Fruit fly (Drosophila melanogaster) whole organism, embryonic: Measurements from ENCODE around the gene Hr78.

Source experiments
- Adf1 ChIP-seq: fragments of 200-800 bp; sonication (Bioruptor generic); IDR thresholded peaks from 2 replicates; pipeline ENCODE4 v1.3.6; 2022; ENCODE audit warnings: missing biosample characterization, missing genetic modification characterization
- Bdp1 ChIP-seq: fragments of 200-800 bp; sonication (Bioruptor generic); optimal IDR thresholded peaks from 3 replicates; lab custom pipeline; 2016; ENCODE audit warnings: missing biosample characterization, missing genetic modification characterization
- CG10267 ChIP-seq: fragments of 200-800 bp; sonication (Bioruptor generic); optimal IDR thresholded peaks from 2 replicates; lab custom pipeline; 2018; ENCODE audit warnings: missing biosample characterization, mild to moderate bottlenecking, missing genetic modification characterization, moderate library complexity
- CG10462 ChIP-seq: fragments of 200-800 bp; sonication (Bioruptor generic); optimal IDR thresholded peaks from 2 replicates; lab custom pipeline; 2016; ENCODE audit warnings: missing biosample characterization, missing genetic modification characterization
- CG12236 ChIP-seq: fragments of 200-800 bp; sonication (Bioruptor generic); optimal IDR thresholded peaks from 2 replicates; lab custom pipeline; 2016; ENCODE audit warnings: missing biosample characterization, missing genetic modification characterization
- CG1233 ChIP-seq: fragments of 200-800 bp; sonication (Bioruptor generic); optimal IDR thresholded peaks from 4 replicates; lab custom pipeline; 2018; ENCODE audit warnings: missing biosample characterization, mild to moderate bottlenecking, missing genetic modification characterization
- CG13624 ChIP-seq: fragments of 200-800 bp; sonication (Bioruptor generic); optimal IDR thresholded peaks from 2 replicates; lab custom pipeline; 2016; ENCODE audit warnings: missing biosample characterization, missing genetic modification characterization
- CG13894 ChIP-seq: fragments of 200-800 bp; sonication (Bioruptor generic); optimal IDR thresholded peaks from 3 replicates; lab custom pipeline; 2018; ENCODE audit warnings: missing biosample characterization, mild to moderate bottlenecking, missing genetic modification characterization, moderate library complexity
- CG16815 ChIP-seq: fragments of 200-800 bp; sonication (Bioruptor generic); optimal IDR thresholded peaks from 3 replicates; lab custom pipeline; 2017; ENCODE audit warnings: missing biosample characterization, mild to moderate bottlenecking, missing genetic modification characterization
- CG1832 ChIP-seq: fragments of 200-800 bp; sonication (Bioruptor generic); optimal IDR thresholded peaks from 2 replicates; lab custom pipeline; 2017; ENCODE audit warnings: missing biosample characterization, mild to moderate bottlenecking, missing genetic modification characterization, inconsistent platforms
- CG18764 ChIP-seq: fragments of 200-800 bp; sonication (Bioruptor generic); optimal IDR thresholded peaks from 3 replicates; lab custom pipeline; 2016; ENCODE audit warnings: missing biosample characterization, missing genetic modification characterization
- CG2116 ChIP-seq: fragments of 200-800 bp; sonication (Bioruptor generic); optimal IDR thresholded peaks from 3 replicates; lab custom pipeline; 2018; ENCODE audit warnings: missing biosample characterization, mild to moderate bottlenecking, missing genetic modification characterization
- CG2875 ChIP-seq: fragments of 200-800 bp; sonication (Bioruptor generic); optimal IDR thresholded peaks from 2 replicates; lab custom pipeline; 2017; ENCODE audit warnings: missing biosample characterization, mild to moderate bottlenecking, missing genetic modification characterization, missing genetic modification reagents
- CG32532 ChIP-seq: fragments of 200-800 bp; sonication (Bioruptor generic); IDR thresholded peaks from 2 replicates; pipeline ENCODE4 v1.3.6; 2022; ENCODE audit warnings: missing biosample characterization, missing genetic modification characterization
- CG4328 ChIP-seq: fragments of 200-800 bp; sonication (Bioruptor generic); optimal IDR thresholded peaks from 3 replicates; lab custom pipeline; 2017; ENCODE audit warnings: missing biosample characterization, missing genetic modification reagents, missing genetic modification characterization
- CG7372 ChIP-seq: fragments of 200-800 bp; sonication (Bioruptor generic); IDR thresholded peaks from 2 replicates; pipeline ENCODE4 v1.3.6; 2022; ENCODE audit warnings: missing biosample characterization, missing genetic modification characterization
- CG8281 ChIP-seq: fragments of 200-800 bp; sonication (Bioruptor generic); optimal IDR thresholded peaks from 2 replicates; lab custom pipeline; 2018; ENCODE audit warnings: missing biosample characterization, mild to moderate bottlenecking, missing genetic modification characterization, moderate library complexity
- CG8359 ChIP-seq: fragments of 200-800 bp; sonication (Bioruptor generic); optimal IDR thresholded peaks from 2 replicates; lab custom pipeline; 2017; ENCODE audit warnings: missing biosample characterization, mild to moderate bottlenecking, missing genetic modification characterization, borderline replicate concordance
- CG8944 ChIP-seq: fragments of 200-800 bp; sonication (Bioruptor generic); optimal IDR thresholded peaks from 3 replicates; lab custom pipeline; 2016; ENCODE audit warnings: missing biosample characterization, missing genetic modification characterization
- Dad ChIP-seq: fragments of 200-800 bp; sonication (Bioruptor generic); optimal IDR thresholded peaks from 3 replicates; lab custom pipeline; 2016; ENCODE audit warnings: missing biosample characterization, missing genetic modification characterization
- Doc2 ChIP-seq: fragments of 200-800 bp; sonication (Bioruptor generic); IDR thresholded peaks from 2 replicates; pipeline ENCODE4 v1.3.6; 2022; ENCODE audit warnings: missing biosample characterization, missing genetic modification characterization
- Dref ChIP-seq: fragments of 200-800 bp; sonication (Bioruptor generic); IDR thresholded peaks from 2 replicates; pipeline ENCODE4 v1.3.6; 2022; ENCODE audit warnings: missing biosample characterization, missing genetic modification characterization
- Fer1 ChIP-seq: fragments of 200-800 bp; sonication (Bioruptor generic); optimal IDR thresholded peaks from 2 replicates; lab custom pipeline; 2017; ENCODE audit warnings: missing biosample characterization, mild to moderate bottlenecking, missing genetic modification characterization
- GATAe ChIP-seq: fragments of 200-800 bp; sonication (Bioruptor generic); conservative IDR thresholded peaks from 2 replicates; pipeline ENCODE4 v1.3.6; 2022; ENCODE audit warnings: missing biosample characterization, missing genetic modification characterization
- Hmx ChIP-seq: fragments of 200-800 bp; sonication (Bioruptor generic); optimal IDR thresholded peaks from 2 replicates; lab custom pipeline; 2016; ENCODE audit warnings: missing biosample characterization, missing genetic modification characterization
- NFAT ChIP-seq: fragments of 200-800 bp; sonication (Bioruptor generic); IDR thresholded peaks from 2 replicates; pipeline ENCODE4 v1.3.6; 2022; ENCODE audit warnings: missing biosample characterization, missing genetic modification characterization
- Trl ChIP-seq, 3 experiments: fragments of >200 bp in 2 of 3; fragments of 200-800 bp in 1 of 3; sonication (Bioruptor generic) in 1 of 3; optimal IDR thresholded peaks; 2 replicates in 1 of 3; 3 replicates in 2 of 3; lab custom pipeline; 2016 to 2017; ENCODE audit warnings: missing biosample characterization in 1 of 3, missing genetic modification characterization in 1 of 3
- Xbp1 ChIP-seq: fragments of 200-800 bp; sonication (Bioruptor generic); optimal IDR thresholded peaks from 3 replicates; lab custom pipeline; 2016; ENCODE audit warnings: missing biosample characterization, mild to moderate bottlenecking, missing genetic modification characterization
- al ChIP-seq: fragments of 200-800 bp; sonication (Bioruptor generic); IDR thresholded peaks from 2 replicates; pipeline ENCODE4 v1.3.6; 2022; ENCODE audit warnings: missing biosample characterization, missing genetic modification characterization
- az2 ChIP-seq: fragments of 200-800 bp; sonication (Bioruptor generic); optimal IDR thresholded peaks from 3 replicates; lab custom pipeline; 2016; ENCODE audit warnings: missing biosample characterization, missing genetic modification characterization
- chinmo ChIP-seq: fragments of 200-800 bp; sonication (Bioruptor generic); IDR thresholded peaks from 4 replicates; pipeline ENCODE4 v1.3.6; 2022; ENCODE audit warnings: missing biosample characterization, missing genetic modification characterization; ENCODE audit not compliant: partially characterized antibody
- chm ChIP-seq: fragments of 200-800 bp; sonication (Bioruptor generic); IDR thresholded peaks from 2 replicates; pipeline ENCODE4 v1.3.6; 2022; ENCODE audit warnings: missing biosample characterization, missing genetic modification characterization
- crp ChIP-seq, 2 experiments: fragments of 200-800 bp; sonication (Bioruptor generic); optimal IDR thresholded peaks; 2 replicates in 1 of 2; 3 replicates in 1 of 2; lab custom pipeline; 2017; ENCODE audit warnings: missing biosample characterization in 2 of 2, missing genetic modification characterization in 2 of 2, mild to moderate bottlenecking in 1 of 2, moderate library complexity in 1 of 2
- cwo ChIP-seq: fragments of 200-800 bp; sonication (Bioruptor generic); optimal IDR thresholded peaks from 3 replicates; lab custom pipeline; 2017; ENCODE audit warnings: missing biosample characterization, missing genetic modification characterization, mild to moderate bottlenecking, moderate library complexity, missing genetic modification reagents
- dysf ChIP-seq: fragments of 200-800 bp; sonication (Bioruptor generic); IDR thresholded peaks from 3 replicates; pipeline ENCODE4 v1.3.6; 2022; ENCODE audit warnings: missing biosample characterization, missing genetic modification characterization
- gcm2 ChIP-seq: fragments of 200-800 bp; sonication (Bioruptor generic); optimal IDR thresholded peaks from 2 replicates; lab custom pipeline; 2016; ENCODE audit warnings: missing biosample characterization, missing genetic modification characterization
- gsb ChIP-seq: fragments of 200-800 bp; sonication (Bioruptor generic); IDR thresholded peaks from 2 replicates; pipeline ENCODE4 v1.3.6; 2022; ENCODE audit warnings: missing biosample characterization, missing genetic modification characterization
- gsb-n ChIP-seq: fragments of 200-800 bp; sonication (Bioruptor generic); optimal IDR thresholded peaks from 3 replicates; lab custom pipeline; 2018; ENCODE audit warnings: missing biosample characterization, mild to moderate bottlenecking, missing genetic modification characterization
- ken ChIP-seq: fragments of 200-800 bp; sonication (Bioruptor generic); IDR thresholded peaks from 3 replicates; pipeline ENCODE4 v1.3.6; 2022; ENCODE audit warnings: missing biosample characterization, missing genetic modification characterization
- klu ChIP-seq: fragments of 200-800 bp; sonication (Bioruptor generic); IDR thresholded peaks from 2 replicates; pipeline ENCODE4 v1.3.6; 2022; ENCODE audit warnings: missing biosample characterization, missing genetic modification characterization
- lbe ChIP-seq: fragments of 200-800 bp; sonication (Bioruptor generic); optimal IDR thresholded peaks from 2 replicates; lab custom pipeline; 2016; ENCODE audit warnings: missing biosample characterization, mild to moderate bottlenecking, missing genetic modification characterization
- nerfin-1 ChIP-seq: fragments of 200-800 bp; sonication (Bioruptor generic); optimal IDR thresholded peaks from 3 replicates; lab custom pipeline; 2019; ENCODE audit warnings: missing biosample characterization, mild to moderate bottlenecking, missing genetic modification characterization, moderate library complexity
- nerfin-2 ChIP-seq: fragments of 200-800 bp; sonication (Bioruptor generic); IDR thresholded peaks from 2 replicates; pipeline ENCODE4 v1.3.6; 2022; ENCODE audit warnings: missing biosample characterization, missing genetic modification characterization; ENCODE audit not compliant: partially characterized antibody
- oc ChIP-seq: fragments of 200-800 bp; sonication (Bioruptor generic); optimal IDR thresholded peaks from 2 replicates; lab custom pipeline; 2018; ENCODE audit warnings: missing biosample characterization, mild to moderate bottlenecking, missing genetic modification characterization, moderate library complexity
- onecut ChIP-seq: fragments of 200-800 bp; sonication (Bioruptor generic); IDR thresholded peaks from 2 replicates; pipeline ENCODE4 v1.3.6; 2022; ENCODE audit warnings: missing biosample characterization, missing genetic modification characterization
- otp ChIP-seq: fragments of 200-800 bp; sonication (Bioruptor generic); IDR thresholded peaks from 3 replicates; pipeline ENCODE4, ENCODE4 v1.3.6; 2022; ENCODE audit warnings: missing biosample characterization, missing genetic modification characterization
- pfk ChIP-seq: fragments of 200-800 bp; sonication (Bioruptor generic); optimal IDR thresholded peaks from 2 replicates; lab custom pipeline; 2018; ENCODE audit warnings: missing biosample characterization, mild to moderate bottlenecking, missing genetic modification characterization, moderate library complexity
- pnt ChIP-seq: fragments of 200-800 bp; sonication (Bioruptor generic); optimal IDR thresholded peaks from 3 replicates; lab custom pipeline; 2016; ENCODE audit warnings: missing biosample characterization, missing genetic modification characterization
- tap ChIP-seq: fragments of 200-800 bp; optimal IDR thresholded peaks from 3 replicates; lab custom pipeline; 2019; ENCODE audit warnings: missing biosample characterization, mild to moderate bottlenecking, missing genetic modification characterization, moderate library complexity
- usp ChIP-seq: fragments of >200 bp; optimal IDR thresholded peaks from 2 replicates; lab custom pipeline; 2017; ENCODE audit warnings: missing biosample characterization, missing genetic modification characterization
- zfh1 ChIP-seq: fragments of 200-800 bp; sonication (Bioruptor generic); IDR thresholded peaks from 3 replicates; pipeline ENCODE4 v1.3.6; 2022; ENCODE audit warnings: missing biosample characterization, missing genetic modification characterization

Gene Hr78

DNA sequence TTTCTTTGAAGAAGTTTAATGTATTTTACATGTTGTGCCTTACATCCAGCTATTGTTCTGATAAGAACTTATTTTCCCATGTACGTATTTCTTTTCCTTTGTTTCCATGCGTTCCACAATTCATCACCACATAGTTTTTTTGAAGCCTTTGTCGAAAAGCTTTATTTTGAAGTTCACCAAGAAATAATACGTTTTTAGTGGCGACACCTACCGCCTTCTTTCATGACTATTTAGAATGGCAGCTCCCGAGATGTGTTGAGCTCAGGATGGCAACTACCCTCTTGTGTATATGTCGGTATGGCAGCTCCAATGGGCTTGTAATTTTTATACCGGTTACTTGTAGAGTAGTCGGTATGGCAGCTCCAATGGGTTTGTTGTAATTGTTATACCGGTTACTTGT, 13.5 kb downstream of the Hr78 start (continued):
- TF ChIP-seq al (GFP tag; lab: Robert Waterston, UW) = no peak
- TF ChIP-seq usp (GFP tag; lab: Kevin White, UChicago) = no peak
- peak; percentile 76 for TF ChIP-seq pfk (GFP tag; lab: Kevin White, UChicago)
- no peak for TF ChIP-seq GATAe (GFP tag; lab: Robert Waterston, UW)
- peak; percentile 47; the same call in 1 of the 4 replicates for TF ChIP-seq chinmo (GFP tag; lab: Robert Waterston, UW)
- TF ChIP-seq CG4328 = no peak
- TF ChIP-seq Dad (GFP tag; lab: Kevin White, UChicago) = peak; percentile 34
- no peak for TF ChIP-seq gsb (GFP tag; lab: Robert Waterston, UW)
- no peak for TF ChIP-seq CG18764 (GFP tag; lab: Kevin White, UChicago)
- TF ChIP-seq CG32532 = peak; percentile 56; the same call in 1 of the 2 replicates
- TF ChIP-seq pnt (GFP tag; lab: Kevin White, UChicago) = peak; percentile 26
- TF ChIP-seq CG13894 (tag; lab: Kevin White, UChicago) = no peak
- no peak for TF ChIP-seq CG12236 (GFP tag; lab: Kevin White, UChicago)
- TF ChIP-seq CG10267 (tag; lab: Kevin White, UChicago) = peak; percentile 79
- no peak for TF ChIP-seq otp (GFP tag; lab: Robert Waterston, UW)
- no peak for TF ChIP-seq Dref (GFP tag; lab: Robert Waterston, UW)
- no peak for TF ChIP-seq Doc2 (GFP tag; lab: Robert Waterston, UW)
- no peak for TF ChIP-seq CG8359 (GFP tag; lab: Kevin White, UChicago)
- no peak for TF ChIP-seq klu (GFP tag; lab: Robert Waterston, UW)
- no peak for TF ChIP-seq CG8281
- TF ChIP-seq CG10462 (GFP tag; lab: Kevin White, UChicago) = no peak
- peak; percentile 53 for TF ChIP-seq Fer1 (GFP tag; lab: Kevin White, UChicago)
- no peak for TF ChIP-seq chm
- no peak for TF ChIP-seq nerfin-2 (GFP tag; lab: Robert Waterston, UW)
- TF ChIP-seq CG2116 (GFP tag; lab: Kevin White, UChicago) = peak; percentile 68
- TF ChIP-seq Bdp1 (GFP tag; lab: Kevin White, UChicago) = no peak
- no peak for TF ChIP-seq gsb-n
- no peak for TF ChIP-seq tap (tag; lab: Kevin White, UChicago)
- 0 out of 2 replicates have a peak, but pooled peaks have one; percentile 8 for TF ChIP-seq Adf1 (GFP tag; lab: Robert Waterston, UW)
- no peak for TF ChIP-seq oc (tag; lab: Kevin White, UChicago)
- no peak for TF ChIP-seq ken (GFP tag; lab: Robert Waterston, UW)
- TF ChIP-seq zfh1 (GFP tag; lab: Robert Waterston, UW) = no peak
- no peak for TF ChIP-seq CG16815 (GFP tag; lab: Kevin White, UChicago)
- TF ChIP-seq Xbp1 (GFP tag; lab: Kevin White, UChicago) = peak; percentile 27
- TF ChIP-seq NFAT (GFP tag; lab: Robert Waterston, UW) = no peak
- no peak for TF ChIP-seq onecut (GFP tag; lab: Robert Waterston, UW)
- TF ChIP-seq lbe (GFP tag; lab: Kevin White, UChicago) = no peak
- TF ChIP-seq CG1832 (GFP tag; lab: Kevin White, UChicago) = no peak
- TF ChIP-seq gcm2 (GFP tag; lab: Kevin White, UChicago) = no peak
- no peak for TF ChIP-seq nerfin-1 (tag; lab: Kevin White, UChicago)
- TF ChIP-seq az2 = no peak
- TF ChIP-seq Hmx (GFP tag; lab: Kevin White, UChicago) = no peak
- TF ChIP-seq crp (GFP tag; optimal IDR thresholded peaks at IDR 0.05; lab: Kevin White, UChicago) = no peak
- TF ChIP-seq cwo (GFP tag; lab: Kevin White, UChicago) = no peak
- TF ChIP-seq Trl (optimal IDR thresholded peaks at IDR 0.05; lab: Kevin White, UChicago) = no peak
- peak; percentile 9 for TF ChIP-seq Trl (GFP tag; optimal IDR thresholded peaks at IDR 0.05; lab: Kevin White, UChicago)
- TF ChIP-seq CG8944 (GFP tag; lab: Kevin White, UChicago) = peak; percentile 3
- no peak for TF ChIP-seq CG7372
- no peak for TF ChIP-seq dysf (GFP tag; lab: Robert Waterston, UW)
- TF ChIP-seq CG2875 (GFP tag; lab: Kevin White, UChicago) = no peak
- TF ChIP-seq CG13624 (GFP tag; lab: Kevin White, UChicago) = peak; percentile 53
- no peak for TF ChIP-seq CG1233 (GFP tag; lab: Kevin White, UChicago)
